Worm (Caenorhabditis elegans) whole organism, L3 larva: ENCODE results near the gene islo-1.

Experiments
- ZK546.5 ChIP-seq: sonication (generic microtip); optimal IDR thresholded peaks from 2 replicates; lab custom pipeline; 2017; ENCODE audit warnings: missing biosample characterization, missing genetic modification characterization
- aly-2 ChIP-seq: fragments of 150-350 bp; optimal IDR thresholded peaks from 2 replicates; lab custom pipeline; 2014; ENCODE audit warnings: missing biosample characterization, missing genetic modification characterization
- ama-1 ChIP-seq: fragments of 150-350 bp; optimal IDR thresholded peaks from 2 replicates; lab custom pipeline; 2018
- ceh-82 ChIP-seq: fragments of 150-350 bp; optimal IDR thresholded peaks from 2 replicates; lab custom pipeline; 2014; ENCODE audit warnings: missing biosample characterization, missing genetic modification characterization
- egl-27 ChIP-seq: sonication (generic microtip); optimal IDR thresholded peaks from 4 replicates; lab custom pipeline; 2017; ENCODE audit warnings: missing biosample characterization, missing genetic modification reagents, missing genetic modification characterization
- egl-5 ChIP-seq: fragments of 150-350 bp; optimal IDR thresholded peaks from 2 replicates; lab custom pipeline; 2017; ENCODE audit warnings: missing biosample characterization, missing genetic modification reagents, missing genetic modification characterization, inconsistent platforms
- elt-1 ChIP-seq: fragments of 150-350 bp; optimal IDR thresholded peaks from 2 replicates; lab custom pipeline; 2014; ENCODE audit warnings: missing biosample characterization, missing genetic modification characterization
- elt-2 ChIP-seq: sonication (generic microtip); optimal IDR thresholded peaks from 2 replicates; lab custom pipeline; 2016; ENCODE audit warnings: missing genetic modification reagents, mild to moderate bottlenecking, missing genetic modification characterization, missing compliant biosample characterization
- eor-1 ChIP-seq, 2 experiments: fragments of 150-350 bp; optimal IDR thresholded peaks; 2 replicates each; lab custom pipeline; 2014 to 2018; ENCODE audit warnings: missing biosample characterization in 2 of 2, missing genetic modification characterization in 2 of 2
- fkh-10 ChIP-seq: sonication (generic microtip); optimal IDR thresholded peaks from 2 replicates; lab custom pipeline; 2017; ENCODE audit warnings: missing biosample characterization, missing genetic modification reagents, missing genetic modification characterization
- fkh-2 ChIP-seq: fragments of 150-350 bp; optimal IDR thresholded peaks from 2 replicates; lab custom pipeline; 2014; ENCODE audit warnings: missing biosample characterization, missing genetic modification reagents, missing genetic modification characterization
- hmg-11 ChIP-seq: sonication (generic microtip); optimal IDR thresholded peaks from 2 replicates; lab custom pipeline; 2016; ENCODE audit warnings: missing genetic modification characterization, missing compliant biosample characterization
- jun-1 ChIP-seq: fragments of 150-350 bp; optimal IDR thresholded peaks from 2 replicates; lab custom pipeline; 2014; ENCODE audit warnings: missing biosample characterization, missing genetic modification reagents, missing genetic modification characterization
- lin-15B ChIP-seq: fragments of 150-350 bp; optimal IDR thresholded peaks from 2 replicates; lab custom pipeline; 2014; ENCODE audit warnings: missing biosample characterization, missing genetic modification characterization
- lin-39 ChIP-seq: fragments of 150-350 bp; optimal IDR thresholded peaks from 2 replicates; lab custom pipeline; 2018; ENCODE audit warnings: missing biosample characterization, missing genetic modification reagents, missing genetic modification characterization
- lsy-12 ChIP-seq: sonication (generic microtip); optimal IDR thresholded peaks from 2 replicates; lab custom pipeline; 2016; ENCODE audit warnings: mild to moderate bottlenecking, missing genetic modification characterization, missing compliant biosample characterization
- mdl-1 ChIP-seq: fragments of 150-350 bp; optimal IDR thresholded peaks from 2 replicates; lab custom pipeline; 2014; ENCODE audit warnings: missing biosample characterization, missing genetic modification characterization
- mml-1 ChIP-seq: fragments of 150-350 bp; sonication (generic microtip); optimal IDR thresholded peaks from 3 replicates; lab custom pipeline; 2014; ENCODE audit warnings: missing biosample characterization, missing genetic modification characterization
- nfya-1 ChIP-seq: sonication (generic microtip); optimal IDR thresholded peaks from 2 replicates; lab custom pipeline; 2017; ENCODE audit warnings: missing genetic modification characterization, mild to moderate bottlenecking, missing compliant biosample characterization, antibody characterized with exemption, moderate library complexity; ENCODE audit not compliant: insufficient read depth
- nhr-11 ChIP-seq: fragments of 150-350 bp; optimal IDR thresholded peaks from 2 replicates; lab custom pipeline; 2014; ENCODE audit warnings: missing biosample characterization, missing genetic modification characterization
- nhr-12 ChIP-seq: fragments of 150-350 bp; optimal IDR thresholded peaks from 2 replicates; lab custom pipeline; 2014; ENCODE audit warnings: missing biosample characterization, missing genetic modification characterization
- nhr-23 ChIP-seq: fragments of 150-350 bp; optimal IDR thresholded peaks from 2 replicates; lab custom pipeline; 2014; ENCODE audit warnings: missing biosample characterization, missing genetic modification reagents, missing genetic modification characterization
- nhr-28 ChIP-seq: fragments of 150-350 bp; optimal IDR thresholded peaks from 2 replicates; lab custom pipeline; 2014; ENCODE audit warnings: missing biosample characterization, missing genetic modification characterization
- nhr-67 ChIP-seq: fragments of 150-350 bp; optimal IDR thresholded peaks from 2 replicates; lab custom pipeline; 2014; ENCODE audit warnings: missing biosample characterization, missing genetic modification characterization
- nhr-76 ChIP-seq: fragments of 150-350 bp; sonication (generic microtip); optimal IDR thresholded peaks from 5 replicates; lab custom pipeline; 2014; ENCODE audit warnings: missing biosample characterization, missing genetic modification characterization
- pha-4 ChIP-seq: fragments of 150-350 bp; optimal IDR thresholded peaks from 2 replicates; lab custom pipeline; 2014; ENCODE audit warnings: missing biosample characterization, missing genetic modification reagents, missing genetic modification characterization
- pqm-1 ChIP-seq: fragments of 150-350 bp; optimal IDR thresholded peaks from 2 replicates; lab custom pipeline; 2017; ENCODE audit warnings: missing biosample characterization, missing genetic modification characterization, inconsistent platforms
- snpc-4 ChIP-seq: fragments of 150-350 bp; optimal IDR thresholded peaks from 2 replicates; lab custom pipeline; 2014; ENCODE audit warnings: missing biosample characterization, missing genetic modification characterization
- tbx-2 ChIP-seq: sonication (generic microtip); optimal IDR thresholded peaks from 2 replicates; lab custom pipeline; 2016; ENCODE audit warnings: mild to moderate bottlenecking, missing genetic modification characterization, missing compliant biosample characterization
- unc-39 ChIP-seq: sonication (generic microtip); optimal IDR thresholded peaks from 4 replicates; lab custom pipeline; 2017; ENCODE audit warnings: missing biosample characterization, missing genetic modification characterization
- zag-1 ChIP-seq: fragments of 150-350 bp; optimal IDR thresholded peaks from 2 replicates; lab custom pipeline; 2014; ENCODE audit warnings: missing biosample characterization, missing genetic modification characterization
- ztf-11 ChIP-seq: fragments of 150-350 bp; optimal IDR thresholded peaks from 2 replicates; lab custom pipeline; 2014; ENCODE audit warnings: missing biosample characterization, missing genetic modification characterization

islo-1 gene

ce11 chrIV:8173610-8174009 is 37.4 kb downstream of the islo-1 start:
- TF ChIP-seq ama-1 (lab: Kevin White, UChicago) (no peak), nhr-28 (no peak), hmg-11 (tag; lab: Kevin White, UChicago) (no peak), nhr-12 (tag; lab: Kevin White, UChicago) (no peak), jun-1 (tag; lab: Kevin White, UChicago) (no peak), nfya-1 (tag; lab: Kevin White, UChicago) (no peak), fkh-2 (no peak), nhr-76 (tag; lab: Kevin White, UChicago) (no peak), ceh-82 (no peak), egl-5 (tag; lab: Kevin White, UChicago) (no peak), snpc-4 (no peak), eor-1 (tag; optimal IDR thresholded peaks at IDR 0.05; lab: Kevin White, UChicago) (no peak), pha-4 (no peak)

- no peak for TF ChIP-seq mdl-1 (tag; lab: Kevin White, UChicago)
- peak; percentile 41 for TF ChIP-seq pqm-1 (tag; lab: Kevin White, UChicago)
- TF ChIP-seq elt-2 = peak; percentile 80
These were observed 38.6 kb downstream of the islo-1 start for ce11 chrIV:8174792-8175191.

- TF ChIP-seq elt-1 (tag; lab: Kevin White, UChicago) (peak; percentile 82), nhr-23 (tag; lab: Kevin White, UChicago) (no peak)
These were observed 39.7 kb downstream of the islo-1 start, which contains the start of gene pct-1 for ce11 chrIV:8175686-8176532. Gene pct-1, plus strand, starts transcription at chrIV:8176482.

- TF ChIP-seq fkh-10 (GFP tag; lab: Kevin White, UChicago) (peak; percentile 80), snpc-4 (no peak), nfya-1 (tag; lab: Kevin White, UChicago) (peak; percentile 27), ama-1 (lab: Kevin White, UChicago) (no peak), unc-39 (no peak), nhr-67 (no peak), lin-15B (tag; lab: Kevin White, UChicago) (no peak)
These were observed 45.2 kb downstream of the islo-1 start for ce11 chrIV:8181404-8181803.

- TF ChIP-seq lsy-12 = peak; percentile 15
- TF ChIP-seq unc-39 = no peak
- peak; percentile 26 for TF ChIP-seq lin-39 (tag; lab: Kevin White, UChicago)
- no peak for TF ChIP-seq egl-27
- no peak for TF ChIP-seq ztf-11 (tag; lab: Kevin White, UChicago)
- no peak for TF ChIP-seq jun-1 (tag; lab: Kevin White, UChicago)
- no peak for TF ChIP-seq nhr-23 (tag; lab: Kevin White, UChicago)
- no peak for TF ChIP-seq fkh-2
- no peak for TF ChIP-seq ZK546.5 (tag; lab: Kevin White, UChicago)
These were observed 46.4 kb downstream of the islo-1 start for ce11 chrIV:8182566-8182965.

ce11 chrIV:8183313-8183712 is 47.1 kb downstream of the islo-1 start:
- TF ChIP-seq nhr-76 (tag; lab: Kevin White, UChicago) = no peak
- no peak for TF ChIP-seq egl-5 (tag; lab: Kevin White, UChicago)
- TF ChIP-seq hmg-11 (tag; lab: Kevin White, UChicago) = peak; percentile 90
- TF ChIP-seq nhr-11 (tag; lab: Kevin White, UChicago) = peak; percentile 28
- no peak for TF ChIP-seq zag-1 (tag; lab: Kevin White, UChicago)
- TF ChIP-seq mml-1 (tag; lab: Kevin White, UChicago) = no peak
- TF ChIP-seq nhr-12 (tag; lab: Kevin White, UChicago) = no peak
- TF ChIP-seq nfya-1 (tag; lab: Kevin White, UChicago) = peak; percentile 85
- no peak for TF ChIP-seq aly-2 (tag; lab: Kevin White, UChicago)
- peak; percentile 68 for TF ChIP-seq fkh-10 (GFP tag; lab: Kevin White, UChicago)
- no peak for TF ChIP-seq elt-2
- peak; percentile 20 for TF ChIP-seq tbx-2
- no peak for TF ChIP-seq egl-27
- TF ChIP-seq lin-39 (tag; lab: Kevin White, UChicago) = peak; percentile 48
- peak; percentile 17 for TF ChIP-seq snpc-4
- TF ChIP-seq, all 47 proteins: peak for 7
